Worm (Caenorhabditis elegans) whole organism, early embryonic: ENCODE results near the gene H32C10.1.

Experiments used
- B0310.2 ChIP-seq: sonication (generic microtip); optimal IDR thresholded peaks from 2 replicates; lab custom pipeline; 2016; ENCODE audit warnings: mild to moderate bottlenecking, missing genetic modification characterization, missing compliant biosample characterization
- F13C5.2 ChIP-seq: sonication (generic microtip); optimal IDR thresholded peaks from 2 replicates; lab custom pipeline; 2017; ENCODE audit warnings: mild to moderate bottlenecking, missing genetic modification characterization, inconsistent platforms, missing compliant biosample characterization
- aly-1 ChIP-seq: sonication (generic microtip); optimal IDR thresholded peaks from 2 replicates; lab custom pipeline; 2016; ENCODE audit warnings: missing genetic modification characterization, missing compliant biosample characterization
- ama-1 ChIP-seq: fragments of 150-350 bp; optimal IDR thresholded peaks from 2 replicates; lab custom pipeline; 2014
- ceh-13 ChIP-seq: fragments of 200-800 bp; sonication (Bioruptor generic); optimal IDR thresholded peaks from 2 replicates; lab custom pipeline; 2018; ENCODE audit warnings: mild to moderate bottlenecking, missing genetic modification characterization, missing compliant biosample characterization
- ceh-36 ChIP-seq: sonication (generic microtip); optimal IDR thresholded peaks from 2 replicates; lab custom pipeline; 2016; ENCODE audit warnings: missing genetic modification characterization, inconsistent platforms, missing compliant biosample characterization
- ets-7 ChIP-seq: sonication (generic microtip); optimal IDR thresholded peaks from 2 replicates; lab custom pipeline; 2016; ENCODE audit warnings: missing genotype, missing genetic modification characterization, missing compliant biosample characterization
- flt-1 ChIP-seq: fragments of 200-800 bp; sonication (Bioruptor generic); IDR thresholded peaks from 2 replicates; pipeline ENCODE4 v1.3.6; 2022; ENCODE audit warnings: missing genetic modification characterization, missing compliant biosample characterization
- hmbx-1 ChIP-seq: sonication (generic microtip); optimal IDR thresholded peaks from 2 replicates; lab custom pipeline; 2016; ENCODE audit warnings: mild to moderate bottlenecking, missing genetic modification characterization, missing compliant biosample characterization
- hmg-4 ChIP-seq: fragments of 200-800 bp; sonication (Bioruptor generic); optimal IDR thresholded peaks from 2 replicates; lab custom pipeline; 2018; ENCODE audit warnings: mild to moderate bottlenecking, missing genetic modification characterization, missing compliant biosample characterization
- hnd-1 ChIP-seq: sonication (generic microtip); optimal IDR thresholded peaks from 2 replicates; lab custom pipeline; 2016; ENCODE audit warnings: missing genetic modification characterization, missing compliant biosample characterization
- pes-1 ChIP-seq: fragments of 200-800 bp; sonication (Bioruptor generic); IDR thresholded peaks from 2 replicates; pipeline ENCODE4 v1.3.6; 2022; ENCODE audit warnings: missing genetic modification reagents, missing genetic modification characterization, missing compliant biosample characterization
- scrt-1 ChIP-seq: fragments of 200-800 bp; sonication (Bioruptor generic); IDR thresholded peaks from 2 replicates; pipeline ENCODE4 v1.3.6; 2022; ENCODE audit warnings: missing genetic modification characterization, missing compliant biosample characterization
- sea-1 ChIP-seq: fragments of 200-800 bp; sonication (Bioruptor generic); conservative IDR thresholded peaks from 2 replicates; pipeline ENCODE4 v1.3.6; 2022; ENCODE audit warnings: missing genetic modification characterization, missing compliant biosample characterization
- tbx-11 ChIP-seq: fragments of 200-800 bp; sonication (Bioruptor generic); IDR thresholded peaks from 2 replicates; pipeline ENCODE4 v1.3.6; 2022; ENCODE audit warnings: missing genetic modification characterization, missing compliant biosample characterization
- tbx-37 ChIP-seq: fragments of 200-800 bp; sonication (Bioruptor generic); conservative IDR thresholded peaks from 2 replicates; pipeline ENCODE4 v1.3.6; 2022; ENCODE audit warnings: missing genetic modification reagents, missing genetic modification characterization, missing compliant biosample characterization
- tra-4 ChIP-seq: sonication (generic microtip); optimal IDR thresholded peaks from 2 replicates; lab custom pipeline; 2017; ENCODE audit warnings: missing genetic modification characterization, missing compliant biosample characterization

Gene H32C10.1

ce11 chrIV:5975202-5975601, 41.1 kb downstream of the H32C10.1 start, which contains the start of gene unc-44:
Gene unc-44 (plus strand): TSS chrIV:5975557.
- TF ChIP-seq ceh-13 (GFP tag; lab: Kevin White, UChicago) = no peak
- TF ChIP-seq ceh-36 = no peak
- no peak for TF ChIP-seq hmg-4 (GFP tag; lab: Kevin White, UChicago)
- no peak for TF ChIP-seq tbx-11 (GFP tag; lab: Robert Waterston, UW)
- no peak for TF ChIP-seq flt-1 (GFP tag; lab: Robert Waterston, UW)
- no peak for TF ChIP-seq B0310.2 (tag; lab: Kevin White, UChicago)
- TF ChIP-seq scrt-1 = no peak
- TF ChIP-seq F13C5.2 (tag; lab: Kevin White, UChicago) = no peak
- no peak for TF ChIP-seq hmbx-1 (tag; lab: Kevin White, UChicago)
- TF ChIP-seq pes-1 (GFP tag; lab: Robert Waterston, UW) = no peak
- no peak for TF ChIP-seq ama-1
- TF ChIP-seq tra-4 (tag; lab: Kevin White, UChicago) = no peak
- TF ChIP-seq tbx-37 (GFP tag; lab: Robert Waterston, UW) = no peak
- TF ChIP-seq ets-7 (tag; lab: Kevin White, UChicago) = no peak
- no peak for TF ChIP-seq aly-1 (tag; lab: Kevin White, UChicago)
- TF ChIP-seq sea-1 (GFP tag; lab: Robert Waterston, UW) = no peak
- TF ChIP-seq hnd-1 = no peak

DNA sequence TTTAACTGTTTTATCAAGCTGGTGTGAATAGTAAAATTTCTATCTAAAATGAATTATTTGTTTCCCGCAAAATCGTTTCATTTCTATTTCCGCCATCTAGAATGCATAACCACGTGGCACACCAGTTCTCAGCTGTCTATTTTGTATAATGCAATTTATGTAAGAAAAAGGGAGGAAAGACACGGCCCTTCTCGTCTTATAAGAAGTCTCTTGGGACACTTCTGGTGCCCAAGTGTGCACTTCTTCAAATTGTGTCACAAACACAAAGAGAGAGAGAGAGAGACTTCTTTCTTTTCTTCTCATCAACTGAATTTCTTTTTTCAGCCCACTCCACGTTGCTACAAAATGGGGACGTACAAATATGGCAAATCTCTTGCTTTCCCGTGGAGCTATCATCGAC, 43.1 kb downstream of the H32C10.1 start:
- TF ChIP-seq ets-7 (tag; lab: Kevin White, UChicago) = no peak
- TF ChIP-seq tra-4 (tag; lab: Kevin White, UChicago) = no peak
- no peak for TF ChIP-seq scrt-1
- TF ChIP-seq hmg-4 (GFP tag; lab: Kevin White, UChicago) = no peak
- no peak for TF ChIP-seq ceh-36
- TF ChIP-seq ama-1 = no peak
- no peak for TF ChIP-seq hnd-1
- TF ChIP-seq pes-1 (GFP tag; lab: Robert Waterston, UW) = no peak
- no peak for TF ChIP-seq ceh-13 (GFP tag; lab: Kevin White, UChicago)
- TF ChIP-seq flt-1 (GFP tag; lab: Robert Waterston, UW) = no peak

DNA sequence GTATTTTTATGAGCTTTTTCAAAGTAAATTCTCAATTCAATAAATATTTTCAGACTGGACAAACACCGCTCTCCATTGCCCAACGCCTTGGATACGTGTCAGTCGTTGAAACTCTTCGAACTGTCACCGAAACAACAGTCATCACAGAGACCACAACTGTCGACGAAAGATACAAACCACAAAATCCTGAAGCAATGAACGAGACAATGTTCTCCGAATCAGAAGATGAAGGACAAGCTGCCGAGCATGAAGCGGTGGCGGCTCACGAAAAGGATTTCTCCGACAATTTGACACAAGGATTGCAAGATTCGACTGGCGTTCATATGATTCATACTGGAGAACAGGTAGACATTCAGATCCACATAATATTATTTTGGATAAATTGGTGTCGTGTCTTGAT, 45.7 kb downstream of the H32C10.1 start:
- TF ChIP-seq aly-1 (tag; lab: Kevin White, UChicago) = no peak
- no peak for TF ChIP-seq ama-1
- no peak for TF ChIP-seq scrt-1
- no peak for TF ChIP-seq flt-1 (GFP tag; lab: Robert Waterston, UW)
- TF ChIP-seq B0310.2 (tag; lab: Kevin White, UChicago) = no peak
- no peak for TF ChIP-seq tra-4 (tag; lab: Kevin White, UChicago)
- TF ChIP-seq ceh-36 = no peak
- no peak for TF ChIP-seq ets-7 (tag; lab: Kevin White, UChicago)
- no peak for TF ChIP-seq F13C5.2 (tag; lab: Kevin White, UChicago)
- no peak for TF ChIP-seq hmbx-1 (tag; lab: Kevin White, UChicago)
- no peak for TF ChIP-seq hmg-4 (GFP tag; lab: Kevin White, UChicago)
- no peak for TF ChIP-seq hnd-1

ce11 chrIV:5983191-5983590, 49.0 kb downstream of the H32C10.1 start:
- TF ChIP-seq pes-1 (GFP tag; lab: Robert Waterston, UW) (no peak), ama-1 (peak; percentile 66), tbx-11 (GFP tag; lab: Robert Waterston, UW) (no peak)

ce11 chrIV:5985422-5985821, 51.3 kb downstream of the H32C10.1 start:
- TF ChIP-seq hnd-1 = no peak
- no peak for TF ChIP-seq hmg-4 (GFP tag; lab: Kevin White, UChicago)
- peak; percentile 16 for TF ChIP-seq ama-1

DNA sequence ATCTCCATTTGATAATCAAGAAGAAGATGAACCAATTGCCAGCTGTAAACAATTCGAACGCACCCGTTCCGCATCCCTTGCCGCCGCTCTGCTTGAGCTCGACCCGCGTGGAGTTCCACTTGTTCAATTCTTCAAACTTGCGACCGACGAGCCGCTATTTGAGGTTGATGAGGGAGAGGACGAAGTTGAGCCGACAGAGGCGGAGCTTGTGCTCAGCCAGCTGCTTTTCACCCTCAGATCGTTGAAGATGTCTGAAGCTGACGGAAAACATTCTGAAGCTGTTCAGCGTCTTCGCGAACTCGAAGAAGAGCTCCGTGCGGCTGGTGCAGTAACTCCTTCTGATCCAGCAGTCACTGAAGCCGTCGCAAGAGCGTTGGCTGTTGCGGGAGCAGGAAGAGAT, 51.7 kb downstream of the H32C10.1 start:
- no peak for TF ChIP-seq ceh-36
- TF ChIP-seq pes-1 (GFP tag; lab: Robert Waterston, UW) = no peak
- TF ChIP-seq hnd-1 = no peak
- no peak for TF ChIP-seq sea-1 (GFP tag; lab: Robert Waterston, UW)
- TF ChIP-seq F13C5.2 (tag; lab: Kevin White, UChicago) = no peak

DNA sequence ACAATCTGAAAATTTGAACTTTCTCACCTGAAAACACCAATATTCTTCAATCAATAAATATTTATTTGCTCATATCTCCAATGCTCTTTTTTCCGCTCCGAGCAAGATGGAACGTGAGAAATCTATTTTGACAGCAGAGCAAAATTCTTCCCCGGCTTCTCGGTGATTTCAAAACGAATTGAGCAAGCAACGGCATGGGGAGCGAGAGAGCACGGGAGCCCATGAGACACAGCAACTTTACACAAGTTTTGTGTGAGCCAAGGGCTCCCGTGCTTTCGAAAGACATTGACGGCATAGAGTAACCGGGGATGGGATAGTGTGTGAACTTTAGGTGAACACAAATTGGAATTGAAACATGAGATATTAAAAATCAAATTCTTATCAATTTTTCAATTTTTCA, 52.7 kb downstream of the H32C10.1 start:
- TF ChIP-seq tra-4 (tag; lab: Kevin White, UChicago) (no peak), ets-7 (tag; lab: Kevin White, UChicago) (no peak), hmbx-1 (tag; lab: Kevin White, UChicago) (no peak), hmg-4 (GFP tag; lab: Kevin White, UChicago) (no peak), ceh-36 (no peak), hnd-1 (no peak), ama-1 (no peak), B0310.2 (tag; lab: Kevin White, UChicago) (no peak), F13C5.2 (tag; lab: Kevin White, UChicago) (no peak), pes-1 (GFP tag; lab: Robert Waterston, UW) (no peak), tbx-37 (GFP tag; lab: Robert Waterston, UW) (no peak), flt-1 (GFP tag; lab: Robert Waterston, UW) (no peak), sea-1 (GFP tag; lab: Robert Waterston, UW) (no peak)
